Worm (Caenorhabditis elegans): ENCODE data around the gene C04G6.4.

ce11 chrII:5058036-5058435 is 25.2 kb downstream of the C04G6.4 start, which contains the start of gene C27A2.12:
- TF ChIP-seq ama-1 (optimal IDR thresholded peaks at IDR 0.05): no peak
- no peak for TF ChIP-seq hnd-1 (tag; optimal IDR thresholded peaks at IDR 0.05)
- TF ChIP-seq hmg-4 (GFP tag; optimal IDR thresholded peaks at IDR 0.05): no peak
- TF ChIP-seq flt-1 (GFP tag; IDR thresholded peaks at IDR 0.05): no peak
- no peak for TF ChIP-seq B0310.2 (tag; optimal IDR thresholded peaks at IDR 0.05)
- no peak for TF ChIP-seq pes-1 (GFP tag; IDR thresholded peaks at IDR 0.05)

Data from whole organism, early embryonic.